Worm (Caenorhabditis elegans) whole organism, L2 larva: ENCODE data around the gene tmem-145.

Experiments
- R02D3.7 ChIP-seq: fragments of 150-350 bp; optimal IDR thresholded peaks from 2 replicates; lab custom pipeline; 2014; ENCODE audit warnings: missing biosample characterization, missing genetic modification characterization
- ZK546.5 ChIP-seq: sonication (generic microtip); optimal IDR thresholded peaks from 2 replicates; lab custom pipeline; 2017; ENCODE audit warnings: missing biosample characterization, missing genetic modification characterization
- aly-2 ChIP-seq: fragments of 150-350 bp; optimal IDR thresholded peaks from 2 replicates; lab custom pipeline; 2014; ENCODE audit warnings: missing biosample characterization, missing genetic modification characterization
- ama-1 ChIP-seq: fragments of 150-350 bp; optimal IDR thresholded peaks from 2 replicates; lab custom pipeline; 2018; ENCODE audit warnings: inconsistent platforms
- blmp-1 ChIP-seq: sonication (generic microtip); optimal IDR thresholded peaks from 2 replicates; lab custom pipeline; 2017; ENCODE audit warnings: missing genetic modification characterization, mild to moderate bottlenecking, missing compliant biosample characterization, antibody characterized with exemption, moderate library complexity; ENCODE audit not compliant: insufficient read depth
- ceh-82 ChIP-seq: fragments of 150-350 bp; optimal IDR thresholded peaks from 2 replicates; lab custom pipeline; 2014; ENCODE audit warnings: missing biosample characterization, missing genetic modification characterization
- crh-2 ChIP-seq: sonication (generic microtip); optimal IDR thresholded peaks from 2 replicates; lab custom pipeline; 2017; ENCODE audit warnings: missing biosample characterization, missing genetic modification characterization
- dmd-4 ChIP-seq: sonication (generic microtip); optimal IDR thresholded peaks from 2 replicates; lab custom pipeline; 2017; ENCODE audit warnings: missing biosample characterization, missing genetic modification characterization
- elt-1 ChIP-seq: fragments of 150-350 bp; optimal IDR thresholded peaks from 2 replicates; lab custom pipeline; 2014; ENCODE audit warnings: missing biosample characterization, missing genetic modification characterization
- fos-1 ChIP-seq: fragments of 150-350 bp; optimal IDR thresholded peaks from 2 replicates; lab custom pipeline; 2014; ENCODE audit warnings: missing biosample characterization, missing genetic modification characterization
- gmeb-1 ChIP-seq: fragments of 150-350 bp; optimal IDR thresholded peaks from 2 replicates; lab custom pipeline; 2014; ENCODE audit warnings: missing biosample characterization, missing genetic modification characterization
- lin-13 ChIP-seq: fragments of 150-350 bp; optimal IDR thresholded peaks from 2 replicates; lab custom pipeline; 2014; ENCODE audit warnings: missing biosample characterization, missing genetic modification reagents, missing genetic modification characterization
- lin-39 ChIP-seq: fragments of 150-350 bp; optimal IDR thresholded peaks from 2 replicates; lab custom pipeline; 2014; ENCODE audit warnings: missing biosample characterization, missing genetic modification reagents, missing genetic modification characterization
- lsy-2 ChIP-seq, 2 experiments: fragments of 150-350 bp in 1 of 2; sonication (generic microtip) in 1 of 2; optimal IDR thresholded peaks; 2 replicates each; lab custom pipeline; 2014 to 2017; ENCODE audit warnings: missing biosample characterization in 2 of 2, missing genetic modification characterization in 2 of 2
- mab-5 ChIP-seq: fragments of 150-350 bp; optimal IDR thresholded peaks from 2 replicates; lab custom pipeline; 2014; ENCODE audit warnings: missing biosample characterization, missing genetic modification characterization
- mbf-1 ChIP-seq: sonication (generic microtip); optimal IDR thresholded peaks from 2 replicates; lab custom pipeline; 2017; ENCODE audit warnings: missing biosample characterization, missing genetic modification characterization
- mdl-1 ChIP-seq, 2 experiments: fragments of 150-350 bp in 1 of 2; sonication (generic microtip) in 1 of 2; optimal IDR thresholded peaks; 2 replicates each; lab custom pipeline; 2017; ENCODE audit warnings: missing biosample characterization in 2 of 2, missing genetic modification characterization in 2 of 2
- nhr-10 ChIP-seq: sonication (generic microtip); optimal IDR thresholded peaks from 2 replicates; lab custom pipeline; 2017; ENCODE audit warnings: missing biosample characterization, missing genetic modification characterization
- nhr-11 ChIP-seq: fragments of 150-350 bp; optimal IDR thresholded peaks from 2 replicates; lab custom pipeline; 2014; ENCODE audit warnings: missing biosample characterization, missing genetic modification characterization
- nhr-129 ChIP-seq: fragments of 150-350 bp; optimal IDR thresholded peaks from 2 replicates; lab custom pipeline; 2014; ENCODE audit warnings: missing biosample characterization, missing genetic modification characterization
- nhr-23 ChIP-seq: fragments of 150-350 bp; optimal IDR thresholded peaks from 2 replicates; lab custom pipeline; 2014; ENCODE audit warnings: missing biosample characterization, missing genetic modification reagents, missing genetic modification characterization
- nhr-237 ChIP-seq: fragments of 150-350 bp; optimal IDR thresholded peaks from 2 replicates; lab custom pipeline; 2014; ENCODE audit warnings: missing biosample characterization, missing genetic modification characterization
- nhr-25 ChIP-seq: fragments of 150-350 bp; sonication (generic microtip); optimal IDR thresholded peaks from 3 replicates; lab custom pipeline; 2014; ENCODE audit warnings: missing biosample characterization, missing genetic modification characterization
- sem-4 ChIP-seq: fragments of 150-350 bp; optimal IDR thresholded peaks from 2 replicates; lab custom pipeline; 2014; ENCODE audit warnings: missing biosample characterization, missing genetic modification reagents, missing genetic modification characterization
- skn-1 ChIP-seq: sonication (generic microtip); optimal IDR thresholded peaks from 2 replicates; lab custom pipeline; 2017; ENCODE audit warnings: missing biosample characterization, missing genetic modification characterization
- sma-3 ChIP-seq: sonication (generic microtip); optimal IDR thresholded peaks from 2 replicates; lab custom pipeline; 2016; ENCODE audit warnings: missing genetic modification reagents, missing genetic modification characterization, missing compliant biosample characterization
- sma-9 ChIP-seq, 2 experiments: fragments of 150-350 bp in 1 of 2; sonication (generic microtip) in 1 of 2; optimal IDR thresholded peaks; 2 replicates each; lab custom pipeline; 2014 to 2016; ENCODE audit warnings: missing genetic modification characterization in 2 of 2, mild to moderate bottlenecking in 1 of 2, missing biosample characterization in 1 of 2, missing compliant biosample characterization in 1 of 2, missing genetic modification reagents in 1 of 2, moderate library complexity in 1 of 2
- snpc-4 ChIP-seq: fragments of 150-350 bp; optimal IDR thresholded peaks from 2 replicates; lab custom pipeline; 2014; ENCODE audit warnings: missing biosample characterization, missing genetic modification characterization
- unc-39 ChIP-seq: fragments of 150-350 bp; optimal IDR thresholded peaks from 2 replicates; lab custom pipeline; 2014; ENCODE audit warnings: missing biosample characterization, missing genetic modification characterization
- unc-55 ChIP-seq: fragments of 150-350 bp; sonication (generic microtip); optimal IDR thresholded peaks from 3 replicates; lab custom pipeline; 2014; ENCODE audit warnings: missing biosample characterization, missing genetic modification reagents, missing genetic modification characterization
- zag-1 ChIP-seq: fragments of 150-350 bp; optimal IDR thresholded peaks from 2 replicates; lab custom pipeline; 2014; ENCODE audit warnings: missing biosample characterization, missing genetic modification characterization
- ztf-1 ChIP-seq: fragments of 200-800 bp; sonication (Bioruptor generic); conservative IDR thresholded peaks from 2 replicates; pipeline ENCODE4 v1.3.6; 2022; ENCODE audit warnings: missing genetic modification characterization, missing compliant biosample characterization
- ztf-11 ChIP-seq: sonication (generic microtip); optimal IDR thresholded peaks from 2 replicates; lab custom pipeline; 2017; ENCODE audit warnings: missing biosample characterization, missing genetic modification characterization
- ztf-4 ChIP-seq: fragments of 150-350 bp; optimal IDR thresholded peaks from 2 replicates; lab custom pipeline; 2014; ENCODE audit warnings: missing biosample characterization, missing genetic modification characterization

The tmem-145 gene

ce11 chrX:12105458-12105857 lies 31.8 kb upstream of the tmem-145 start:
- TF ChIP-seq unc-39 (tag; lab: Kevin White, UChicago) = no peak
- no peak for TF ChIP-seq ztf-1 (GFP tag; lab: Robert Waterston, UW)
- TF ChIP-seq nhr-25 (tag; lab: Kevin White, UChicago) = no peak
- TF ChIP-seq nhr-129 (tag; lab: Kevin White, UChicago) = no peak
- no peak for TF ChIP-seq lsy-2 (tag; optimal IDR thresholded peaks at IDR 0.05; lab: Kevin White, UChicago)
- TF ChIP-seq ama-1 (lab: Kevin White, UChicago) = no peak
- no peak for TF ChIP-seq crh-2
- no peak for TF ChIP-seq lin-39 (tag; lab: Kevin White, UChicago)

ce11 chrX:12104630-12105029 lies 31.0 kb upstream of the tmem-145 start, which contains the start of gene col-181:
Gene col-181 (plus strand): TSS chrX:12104930.
- TF ChIP-seq gmeb-1 (tag; lab: Kevin White, UChicago) = no peak
- TF ChIP-seq fos-1 (tag; lab: Kevin White, UChicago) = no peak
- TF ChIP-seq nhr-23 = no peak
- no peak for TF ChIP-seq dmd-4 (tag; lab: Kevin White, UChicago)
- no peak for TF ChIP-seq aly-2 (tag; lab: Kevin White, UChicago)
- no peak for TF ChIP-seq ama-1 (lab: Kevin White, UChicago)

ce11 chrX:12103712-12104111 lies 30.0 kb upstream of the tmem-145 start, which contains the start of gene W03G11.3:
Gene W03G11.3 (minus strand): TSS chrX:12103812.
- TF ChIP-seq ZK546.5 (tag; lab: Kevin White, UChicago) = no peak
- no peak for TF ChIP-seq unc-55 (GFP tag; lab: Kevin White, UChicago)
- no peak for TF ChIP-seq blmp-1 (tag; lab: Kevin White, UChicago)
- no peak for TF ChIP-seq sma-3 (GFP tag; lab: Kevin White, UChicago)
- no peak for TF ChIP-seq ceh-82 (tag; lab: Kevin White, UChicago)
- TF ChIP-seq mbf-1 (tag; lab: Kevin White, UChicago) = no peak
- no peak for TF ChIP-seq nhr-23
- TF ChIP-seq mab-5 (tag; lab: Kevin White, UChicago) = no peak
- no peak for TF ChIP-seq sem-4 (tag; lab: Kevin White, UChicago)
- TF ChIP-seq fos-1 (tag; lab: Kevin White, UChicago) = no peak
- TF ChIP-seq ztf-4 (tag; lab: Kevin White, UChicago) = no peak
- TF ChIP-seq, all 48 proteins: peak for 0

- TF ChIP-seq lsy-2 (tag; optimal IDR thresholded peaks at IDR 0.05; lab: Kevin White, UChicago) (no peak), sem-4 (tag; lab: Kevin White, UChicago) (no peak), ama-1 (lab: Kevin White, UChicago) (no peak), unc-39 (tag; lab: Kevin White, UChicago) (no peak), nhr-237 (tag; lab: Kevin White, UChicago) (no peak), nhr-10 (tag; lab: Kevin White, UChicago) (no peak), aly-2 (tag; lab: Kevin White, UChicago) (no peak), nhr-11 (tag; lab: Kevin White, UChicago) (no peak), lin-13 (GFP tag; lab: Kevin White, UChicago) (no peak), dmd-4 (tag; lab: Kevin White, UChicago) (no peak), snpc-4 (tag; lab: Kevin White, UChicago) (no peak), nhr-25 (tag; lab: Kevin White, UChicago) (no peak), ZK546.5 (tag; lab: Kevin White, UChicago) (no peak), zag-1 (no peak), sma-9 (GFP tag; optimal IDR thresholded peaks at IDR 0.05; lab: Kevin White, UChicago) (no peak), sma-9 (tag; optimal IDR thresholded peaks at IDR 0.05; lab: Kevin White, UChicago) (no peak), R02D3.7 (no peak)
Measured at ce11 chrX:12097995-12098394, 24.3 kb upstream of the tmem-145 start.

- TF ChIP-seq sma-9 (GFP tag; optimal IDR thresholded peaks at IDR 0.05; lab: Kevin White, UChicago) (no peak), sma-9 (tag; optimal IDR thresholded peaks at IDR 0.05; lab: Kevin White, UChicago) (no peak), nhr-25 (tag; lab: Kevin White, UChicago) (no peak), unc-39 (tag; lab: Kevin White, UChicago) (no peak), mdl-1 (tag; optimal IDR thresholded peaks at IDR 0.05; lab: Kevin White, UChicago) (no peak), skn-1 (no peak), ztf-11 (tag; lab: Kevin White, UChicago) (no peak), elt-1 (tag; lab: Kevin White, UChicago) (no peak), nhr-11 (tag; lab: Kevin White, UChicago) (no peak), nhr-129 (tag; lab: Kevin White, UChicago) (no peak)
Measured at ce11 chrX:12095200-12095599, 21.5 kb upstream of the tmem-145 start.
